Worm (Caenorhabditis elegans): ENCODE data around the gene Y54G11A.19.
A peak's percentile ranks its signal among the peaks of the same experiment; 100 is the strongest.

Y54G11A.19 gene

DNA sequence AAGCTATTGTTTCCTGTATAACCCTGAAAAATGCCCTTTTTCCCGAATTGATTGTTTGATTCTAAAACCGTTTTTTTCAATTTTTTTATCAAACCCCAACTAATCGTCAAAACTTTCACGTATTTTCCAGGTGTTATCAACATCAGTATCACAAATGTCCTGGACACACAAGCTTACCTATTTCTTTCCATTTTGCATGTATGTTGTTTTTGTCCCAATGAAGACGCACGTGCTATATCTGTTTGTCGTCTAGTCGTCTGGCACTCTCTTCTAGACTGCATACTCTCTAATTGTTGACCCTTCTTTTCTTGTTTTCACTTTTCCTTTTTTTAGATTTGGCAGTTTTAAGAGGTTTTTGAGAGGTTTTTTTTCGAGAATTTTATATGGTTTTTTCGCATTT, 39.6 kb upstream of the Y54G11A.19 start (continued):
- TF ChIP-seq zip-4 (GFP tag; optimal IDR thresholded peaks at IDR 0.05) (no peak), elt-2 (tag; optimal IDR thresholded peaks at IDR 0.05) (peak; percentile 87), unc-30 (tag; optimal IDR thresholded peaks at IDR 0.05) (no peak), ces-1 (GFP tag; optimal IDR thresholded peaks at IDR 0.05) (no peak), sup-37 (GFP tag; optimal IDR thresholded peaks at IDR 0.05) (no peak), sox-4 (tag; optimal IDR thresholded peaks at IDR 0.05) (no peak), blmp-1 (tag; optimal IDR thresholded peaks at IDR 0.05) (peak; percentile 95), aly-2 (tag; optimal IDR thresholded peaks at IDR 0.05) (no peak), nhr-12 (tag; optimal IDR thresholded peaks at IDR 0.05) (no peak)

DNA sequence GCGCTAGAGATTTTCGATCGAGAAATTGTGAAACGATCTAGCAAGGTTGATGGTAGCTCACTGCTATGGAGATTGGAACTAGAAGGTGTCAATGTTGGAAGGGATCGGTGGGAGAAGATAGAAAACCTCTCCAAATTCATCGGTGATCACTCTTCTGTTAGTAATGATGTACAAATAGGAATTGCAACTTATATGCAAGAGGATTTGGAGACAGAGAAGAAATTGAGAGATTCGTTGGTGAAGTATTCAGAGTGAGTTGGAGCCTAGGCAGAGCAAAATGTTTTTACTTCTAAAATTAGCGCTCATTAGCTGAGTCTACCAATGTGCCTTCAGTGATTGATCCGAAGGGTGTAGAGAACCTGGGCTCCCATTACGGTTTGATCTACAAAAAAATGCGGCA, 37.7 kb upstream of the Y54G11A.19 start:
- TF ChIP-seq ces-1 (GFP tag; optimal IDR thresholded peaks at IDR 0.05) (no peak), efl-1 (optimal IDR thresholded peaks at IDR 0.05) (no peak), efl-1 (GFP tag; optimal IDR thresholded peaks at IDR 0.05 in 1 of 2) (peak in 1 of 2 experiments; percentile 85)

ce11 chrII:14292519-14292918, 35.8 kb upstream of the Y54G11A.19 start, which contains the start of gene Y54G11A.4:
Gene Y54G11A.4 (plus strand): TSS chrII:14292819.
- TF ChIP-seq lin-15B (tag; optimal IDR thresholded peaks at IDR 0.05) (no peak), nhr-84 (tag; optimal IDR thresholded peaks at IDR 0.05) (no peak), alr-1 (tag; optimal IDR thresholded peaks at IDR 0.05; ENCODE audit: borderline replicate concordance) (no peak), nhr-85 (tag) (peak; percentile 38), lin-14 (GFP tag; optimal IDR thresholded peaks at IDR 0.05) (no peak), lin-13 (GFP tag; optimal IDR thresholded peaks at IDR 0.05) (no peak), ceh-82 (tag; optimal IDR thresholded peaks at IDR 0.05) (peak in 1 of 3 experiments; percentile 13), snu-23 (GFP tag; optimal IDR thresholded peaks at IDR 0.05) (no peak)

DNA sequence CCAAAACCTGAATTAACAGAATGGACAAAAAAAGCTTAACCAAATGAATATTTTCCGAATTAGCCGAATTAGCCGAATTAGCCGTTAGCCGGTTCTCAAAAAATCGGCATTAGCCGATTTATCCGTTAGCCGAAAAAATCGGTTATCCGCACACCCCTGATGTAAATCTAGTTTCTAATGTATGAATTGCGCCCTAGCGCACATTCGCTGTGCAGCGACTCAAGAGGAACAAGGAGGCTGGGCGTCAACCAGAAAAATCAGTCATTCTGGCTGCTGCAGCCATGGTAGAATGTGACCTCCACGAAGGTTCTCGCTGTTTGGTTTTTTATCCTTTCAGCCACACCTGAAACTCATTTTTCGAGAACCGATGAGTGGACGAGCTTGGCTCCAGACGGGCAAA, 35.2 kb upstream of the Y54G11A.19 start:
- TF ChIP-seq lin-35 (GFP tag; optimal IDR thresholded peaks at IDR 0.05) (peak in 1 of 2 experiments; percentile 35), efl-1 (optimal IDR thresholded peaks at IDR 0.05) (peak in 1 of 2 experiments; percentile 42), efl-1 (GFP tag; optimal IDR thresholded peaks at IDR 0.05 in 1 of 2) (peak; percentile 16 to 90), dpl-1 (GFP tag; optimal IDR thresholded peaks at IDR 0.05) (peak in 2 of 3 experiments; percentile 12 to 14), grh-1 (GFP tag; IDR thresholded peaks at IDR 0.05) (peak; percentile 43; the same call in 1 of the 2 replicates)

ce11 chrII:14290846-14291245, 34.2 kb upstream of the Y54G11A.19 start:
- TF ChIP-seq sup-37 (GFP tag; optimal IDR thresholded peaks at IDR 0.05) (no peak), tbx-2 (tag; optimal IDR thresholded peaks at IDR 0.05) (no peak), fkh-10 (GFP tag; optimal IDR thresholded peaks at IDR 0.05) (no peak), nhr-11 (tag; optimal IDR thresholded peaks at IDR 0.05) (no peak), tlp-1 (tag; optimal IDR thresholded peaks at IDR 0.05) (no peak), hpl-2 (GFP tag; optimal IDR thresholded peaks at IDR 0.05) (no peak), fos-1 (tag; optimal IDR thresholded peaks at IDR 0.05) (no peak), swsn-7 (tag; optimal IDR thresholded peaks at IDR 0.05) (no peak), dsc-1 (tag; optimal IDR thresholded peaks at IDR 0.05) (no peak), ceh-8 (GFP tag; optimal IDR thresholded peaks at IDR 0.05) (no peak), nhr-12 (tag; optimal IDR thresholded peaks at IDR 0.05) (no peak), elt-3 (tag; optimal IDR thresholded peaks at IDR 0.05) (no peak), ces-1 (GFP tag; optimal IDR thresholded peaks at IDR 0.05) (no peak), zag-1 (tag; optimal IDR thresholded peaks at IDR 0.05) (no peak), xbp-1 (tag; optimal IDR thresholded peaks at IDR 0.05) (no peak), ceh-63 (GFP tag; optimal IDR thresholded peaks at IDR 0.05) (no peak), ama-1 (optimal IDR thresholded peaks at IDR 0.05) (no peak), sox-4 (tag; optimal IDR thresholded peaks at IDR 0.05) (no peak), nhr-85 (tag) (no peak), lin-35 (GFP tag; optimal IDR thresholded peaks at IDR 0.05) (peak in 1 of 2 experiments; percentile 16), nhr-20 (tag; optimal IDR thresholded peaks at IDR 0.05) (peak; percentile 22), fkh-4 (tag; optimal IDR thresholded peaks at IDR 0.05; ENCODE audit: borderline replicate concordance) (no peak), ztf-4 (tag; optimal IDR thresholded peaks at IDR 0.05) (no peak), pqm-1 (tag; optimal IDR thresholded peaks at IDR 0.05) (no peak), pag-3 (tag; optimal IDR thresholded peaks at IDR 0.05; ENCODE audit: borderline replicate concordance, insufficient read depth) (no peak), nhr-237 (tag; optimal IDR thresholded peaks at IDR 0.05) (peak; percentile 41), Y116A8C.19 (tag; optimal IDR thresholded peaks at IDR 0.05; ENCODE audit: borderline replicate concordance) (no peak), efl-1 (optimal IDR thresholded peaks at IDR 0.05) (peak; percentile 18 to 27), efl-1 (GFP tag; optimal IDR thresholded peaks at IDR 0.05 in 1 of 2) (peak in 1 of 2 experiments; percentile 53), nhr-77 (tag; optimal IDR thresholded peaks at IDR 0.05) (peak; percentile 36), pax-3 (tag; optimal IDR thresholded peaks at IDR 0.05) (no peak)
